Fruit fly (Drosophila melanogaster): ENCODE results near the gene Acsf3.

Acsf3 gene

DNA sequence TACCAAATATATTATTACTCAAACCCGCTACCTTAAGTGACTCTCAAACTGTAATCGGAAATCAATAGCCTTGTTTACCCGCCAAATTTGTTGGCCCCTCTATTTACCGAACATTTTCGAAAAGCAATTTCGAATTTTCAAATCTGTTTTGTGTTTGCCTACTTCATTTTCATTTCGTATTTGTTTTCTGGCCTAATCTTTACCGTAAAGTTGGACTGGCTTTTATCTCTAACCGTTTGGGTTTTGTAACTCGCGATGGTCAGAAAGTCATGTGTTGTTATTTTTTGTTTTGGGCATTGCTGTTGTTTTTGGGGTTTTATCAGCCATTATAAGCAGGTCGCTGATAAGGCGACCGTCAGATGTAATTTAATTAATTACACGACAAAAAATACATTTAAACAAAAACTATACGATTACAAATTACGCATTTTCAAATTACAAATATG, 4.5 kb downstream of the Acsf3 start (continued):
- TF ChIP-seq bcd (GFP tag; optimal IDR thresholded peaks at IDR 0.05) = peak; percentile 24
- TF ChIP-seq chm (GFP tag; IDR thresholded peaks at IDR 0.05) = peak; percentile 85
- no peak for TF ChIP-seq ttk (GFP tag; IDR thresholded peaks at IDR 0.05)
- no peak for TF ChIP-seq Ssrp (tag; optimal IDR thresholded peaks at IDR 0.05)
- TF ChIP-seq bab2 (GFP tag; optimal IDR thresholded peaks at IDR 0.05) = peak; percentile 42
- peak in 1 of 2 experiments; percentile 61 for TF ChIP-seq Pdp1 (GFP tag; optimal IDR thresholded peaks at IDR 0.05)
- peak; percentile 28 for TF ChIP-seq dmrt99B (tag; optimal IDR thresholded peaks at IDR 0.05)
- TF ChIP-seq CG2116 (GFP tag; optimal IDR thresholded peaks at IDR 0.05) = peak; percentile 12
- peak; percentile 38 for TF ChIP-seq CG12769 (tag; optimal IDR thresholded peaks at IDR 0.05)
- peak; percentile 49 for TF ChIP-seq CG2678 (tag; optimal IDR thresholded peaks at IDR 0.05)
- peak; percentile 75 for TF ChIP-seq Asciz (GFP tag; optimal IDR thresholded peaks at IDR 0.05)
- TF ChIP-seq pum (GFP tag; optimal IDR thresholded peaks at IDR 0.05) = peak; percentile 32
- peak; percentile 6 for TF ChIP-seq Jarid2 (GFP tag; optimal IDR thresholded peaks at IDR 0.05)
- peak; percentile 29 for TF ChIP-seq NC2β (GFP tag; optimal IDR thresholded peaks at IDR 0.05)
- TF ChIP-seq Fer3 (tag; optimal IDR thresholded peaks at IDR 0.05) = peak; percentile 16
- TF ChIP-seq sna (GFP tag; IDR thresholded peaks at IDR 0.05; ENCODE audit: partially characterized antibody) = no peak
- peak; percentile 2 for TF ChIP-seq CG4820 (GFP tag; optimal IDR thresholded peaks at IDR 0.05)
- peak; percentile 55 for TF ChIP-seq CG11398 (GFP tag; optimal IDR thresholded peaks at IDR 0.05)
- no peak for TF ChIP-seq en (GFP tag; optimal IDR thresholded peaks at IDR 0.05)
- TF ChIP-seq CG16815 (GFP tag; optimal IDR thresholded peaks at IDR 0.05) = no peak
- peak; percentile 78 for TF ChIP-seq sens (GFP tag)
- no peak for TF ChIP-seq nom (GFP tag; optimal IDR thresholded peaks at IDR 0.05)
- TF ChIP-seq Sox100B (GFP tag; optimal IDR thresholded peaks at IDR 0.05) = peak; percentile 28
- TF ChIP-seq vvl (GFP tag; IDR thresholded peaks at IDR 0.05) = 0 out of 2 replicates have a peak, but pooled peaks have one; percentile 19
- TF ChIP-seq Awh (GFP tag; IDR thresholded peaks at IDR 0.05) = peak; percentile 80
- TF ChIP-seq schlank (tag; optimal IDR thresholded peaks at IDR 0.05) = peak; percentile 34
- TF ChIP-seq CG10431 (GFP tag; optimal IDR thresholded peaks at IDR 0.05) = peak; percentile 26
- TF ChIP-seq ind (GFP tag; optimal IDR thresholded peaks at IDR 0.05) = no peak
- TF ChIP-seq D19A (tag; optimal IDR thresholded peaks at IDR 0.05) = no peak
- no peak for TF ChIP-seq lov (optimal IDR thresholded peaks at IDR 0.05)
- peak; percentile 42; the same call in 1 of the 3 replicates for TF ChIP-seq lov (GFP tag; IDR thresholded peaks at IDR 0.05)
- TF ChIP-seq Kr (GFP tag; optimal IDR thresholded peaks at IDR 0.05) = no peak
- TF ChIP-seq CG34422 (GFP tag; IDR thresholded peaks at IDR 0.05) = no peak
- peak; percentile 67 for TF ChIP-seq ac (GFP tag; optimal IDR thresholded peaks at IDR 0.05)
- no peak for TF ChIP-seq danr (GFP tag; IDR thresholded peaks at IDR 0.05)
- TF ChIP-seq Mrtf (GFP tag; IDR thresholded peaks at IDR 0.05) = no peak
- TF ChIP-seq ssp (GFP tag; IDR thresholded peaks at IDR 0.05) = no peak
- peak; percentile 50; the same call in 1 of the 3 replicates for TF ChIP-seq ci (GFP tag; IDR thresholded peaks at IDR 0.05)
- TF ChIP-seq CrebB (tag; optimal IDR thresholded peaks at IDR 0.05) = peak; percentile 25
- peak; percentile 13 for TF ChIP-seq CG18262 (tag; optimal IDR thresholded peaks at IDR 0.05)
- TF ChIP-seq CG14441 (GFP tag; IDR thresholded peaks at IDR 0.05) = peak; percentile 41; the same call in 1 of the 2 replicates
- no peak for TF ChIP-seq Ada2b (GFP tag; IDR thresholded peaks at IDR 0.05)
- no peak for TF ChIP-seq CG13775 (GFP tag; optimal IDR thresholded peaks at IDR 0.05)
- peak in 1 of 2 experiments; percentile 51 for TF ChIP-seq tll (GFP tag; optimal IDR thresholded peaks at IDR 0.05)
- no peak for TF ChIP-seq CG18476 (GFP tag; optimal IDR thresholded peaks at IDR 0.05)
- peak; percentile 52 for TF ChIP-seq CG17359 (tag; optimal IDR thresholded peaks at IDR 0.05)
- no peak for TF ChIP-seq fd3F (GFP tag; optimal IDR thresholded peaks at IDR 0.05)
- TF ChIP-seq ato (GFP tag; IDR thresholded peaks at IDR 0.05; ENCODE audit: partially characterized antibody) = no peak
- 0 out of 3 replicates have a peak, but pooled peaks have one; percentile 41 for TF ChIP-seq Dbx (GFP tag; IDR thresholded peaks at IDR 0.05)
- TF ChIP-seq zfh1 (GFP tag; IDR thresholded peaks at IDR 0.05) = peak; percentile 20; the same call in 1 of the 3 replicates
- no peak for TF ChIP-seq CG3995 (GFP tag; optimal IDR thresholded peaks at IDR 0.05)
